Worm (Caenorhabditis elegans): ENCODE data around the gene C07H6.9.
"Not testable (repeated sequence)": the region's sequence is repeated elsewhere in the genome, so short reads cannot be mapped to it uniquely, and the experiment has no call there.

The C07H6.9 gene

DNA sequence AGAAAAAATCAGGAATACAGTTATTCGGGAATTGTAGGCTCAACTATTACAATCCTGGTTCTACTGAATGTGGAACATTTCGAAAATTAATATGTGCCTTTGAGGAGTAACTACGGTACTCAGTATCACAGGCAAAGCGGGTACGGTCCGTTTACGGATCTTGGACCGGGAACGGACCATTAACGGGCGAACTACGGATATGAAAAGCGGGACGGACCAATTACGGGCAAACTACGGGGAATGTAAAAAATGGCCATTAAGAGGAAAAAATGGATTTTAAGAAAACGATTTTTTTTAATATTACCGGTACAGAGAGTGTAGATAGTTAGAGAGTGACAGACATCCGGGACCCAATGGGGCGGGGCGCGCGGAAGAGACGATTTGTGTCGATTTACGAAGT is 30.3 kb downstream of the C07H6.9 start, which contains the start of gene H14A12.5:
TSS of gene H14A12.5 (minus strand) at position 101 of the 400 bp plus-strand sequence.
- not testable (repeated sequence) for TF ChIP-seq cog-1 (tag; optimal IDR thresholded peaks at IDR 0.05); ztf-29 (GFP tag; IDR thresholded peaks at IDR 0.05); ref-1 (GFP tag; conservative IDR thresholded peaks at IDR 0.05)

DNA sequence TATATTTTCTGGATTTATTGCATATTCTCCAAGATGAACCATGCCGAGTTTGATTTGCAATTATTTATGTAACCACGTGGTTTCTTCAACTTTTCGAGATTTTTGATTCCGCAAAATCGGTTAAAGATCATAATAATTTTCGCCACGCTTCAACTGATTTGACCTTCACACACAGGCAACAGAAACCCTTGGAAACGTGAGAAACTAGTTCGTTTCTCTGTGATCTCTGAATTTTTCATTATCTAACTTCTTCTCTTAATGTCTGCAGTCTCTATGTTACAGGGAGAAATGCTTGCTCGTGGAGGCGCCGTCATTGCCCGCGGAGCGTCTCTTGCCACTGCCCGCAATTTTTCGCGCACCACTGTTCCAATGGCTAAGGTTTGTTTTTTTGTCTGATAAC is 33.9 kb downstream of the C07H6.9 start, which contains the start of gene fum-1:
TSS of gene fum-1 (plus strand) at position 259 of the 400 bp plus-strand sequence.
- TF ChIP-seq cog-1 (tag; optimal IDR thresholded peaks at IDR 0.05), result peak; percentile 6
- TF ChIP-seq T22C8.4 (GFP tag; IDR thresholded peaks at IDR 0.05), result no peak
- no peak for TF ChIP-seq med-1 (GFP tag; optimal IDR thresholded peaks at IDR 0.05; ENCODE audit: insufficient read depth)
- no peak for TF ChIP-seq klf-2 (GFP tag; conservative IDR thresholded peaks at IDR 0.05)
- TF ChIP-seq ztf-23 (GFP tag; IDR thresholded peaks at IDR 0.05), result no peak
- no peak for TF ChIP-seq ztf-29 (GFP tag; IDR thresholded peaks at IDR 0.05)

DNA sequence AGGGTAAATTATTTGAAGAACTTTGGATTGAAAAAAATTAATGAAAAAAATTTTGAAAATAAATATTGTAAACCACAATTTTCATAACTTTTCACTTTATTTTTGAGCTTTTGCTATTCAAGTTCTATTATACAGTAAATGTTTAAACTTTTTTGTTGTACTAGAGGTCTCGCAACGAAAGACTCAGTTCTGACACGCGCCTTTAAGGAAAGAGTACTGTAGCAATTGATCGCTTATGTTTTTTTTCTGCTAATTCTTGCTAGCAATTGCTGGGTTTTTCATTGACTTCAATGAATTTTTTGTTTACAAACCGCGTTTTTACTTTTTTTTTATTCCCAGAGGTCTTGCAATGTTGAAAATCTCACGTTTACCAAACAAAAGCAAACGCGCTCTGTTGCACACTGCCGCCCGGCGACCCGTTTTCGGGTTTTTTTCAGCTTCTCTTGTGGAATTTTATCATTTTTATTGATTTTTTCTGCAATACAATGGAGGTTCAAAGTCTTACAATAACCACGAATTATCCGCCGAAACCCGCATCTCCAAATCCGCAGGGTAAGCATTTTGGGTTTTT is 35.7 kb downstream of the C07H6.9 start, which contains the start of gene H14A12.3:
TSS of gene H14A12.3 (plus strand) at position 360 of the 571 bp plus-strand sequence.
- TF ChIP-seq klf-2 (GFP tag; conservative IDR thresholded peaks at IDR 0.05) (no peak), T22C8.4 (GFP tag; IDR thresholded peaks at IDR 0.05) (no peak), ref-1 (GFP tag; conservative IDR thresholded peaks at IDR 0.05) (no peak), cog-1 (tag; optimal IDR thresholded peaks at IDR 0.05) (no peak), flt-1 (GFP tag; IDR thresholded peaks at IDR 0.05) (no peak)

DNA sequence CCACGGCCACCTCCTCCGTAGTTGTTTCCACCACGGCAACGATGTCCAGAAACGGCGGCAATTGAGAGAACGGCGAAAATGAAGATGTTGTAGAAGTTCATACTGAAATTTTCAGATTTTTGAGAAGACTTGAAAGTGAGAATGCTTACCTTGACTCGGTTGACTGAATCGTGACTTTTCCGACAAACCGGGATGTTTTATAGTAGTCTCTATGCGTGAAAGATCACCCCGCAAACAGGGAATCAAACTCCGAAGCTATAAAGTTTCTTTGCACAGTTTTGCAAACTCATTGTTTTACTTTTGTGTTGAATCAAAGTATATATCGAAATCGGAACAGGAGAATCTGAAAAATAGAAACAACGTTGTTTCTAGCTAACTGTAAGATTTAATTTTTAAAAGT is 37.0 kb downstream of the C07H6.9 start, which contains the start of gene fipr-20:
TSS of gene fipr-20 (minus strand) at position 101 of the 400 bp plus-strand sequence.
- no peak for TF ChIP-seq T22C8.4 (GFP tag; IDR thresholded peaks at IDR 0.05)
- no peak for TF ChIP-seq tab-1 (GFP tag; IDR thresholded peaks at IDR 0.05)
- no peak for TF ChIP-seq med-1 (GFP tag; optimal IDR thresholded peaks at IDR 0.05; ENCODE audit: insufficient read depth)
- no peak for TF ChIP-seq klf-2 (GFP tag; conservative IDR thresholded peaks at IDR 0.05)
- TF ChIP-seq cog-1 (tag; optimal IDR thresholded peaks at IDR 0.05), result no peak
- no peak for TF ChIP-seq flt-1 (GFP tag; IDR thresholded peaks at IDR 0.05)
- TF ChIP-seq ztf-29 (GFP tag; IDR thresholded peaks at IDR 0.05), result no peak
- no peak for TF ChIP-seq ztf-23 (GFP tag; IDR thresholded peaks at IDR 0.05)
- no peak for TF ChIP-seq ref-1 (GFP tag; conservative IDR thresholded peaks at IDR 0.05)

DNA sequence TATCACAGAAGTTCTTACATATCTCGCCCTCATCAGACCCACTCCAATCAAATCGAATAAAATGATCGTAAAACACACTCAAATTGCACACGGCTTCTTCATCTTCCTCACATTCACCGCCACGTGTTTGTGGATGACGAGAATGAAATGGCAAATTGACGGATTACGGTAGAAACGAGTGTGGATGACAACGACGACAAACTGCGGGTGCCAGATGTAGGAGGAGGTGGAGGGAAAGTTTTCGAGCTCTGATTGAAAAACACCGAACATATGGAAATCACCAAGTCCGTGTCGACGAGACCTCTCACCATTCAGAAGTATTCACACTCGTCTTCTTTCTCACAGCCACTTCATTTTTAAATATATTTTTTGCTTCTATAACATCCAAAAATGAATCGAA is 39.3 kb downstream of the C07H6.9 start, which contains the start of gene mls-1:
TSS of gene mls-1 (plus strand) at position 324 of the 400 bp plus-strand sequence.
- no peak for TF ChIP-seq med-1 (GFP tag; optimal IDR thresholded peaks at IDR 0.05; ENCODE audit: insufficient read depth)
- no peak for TF ChIP-seq tab-1 (GFP tag; IDR thresholded peaks at IDR 0.05)
- TF ChIP-seq klf-2 (GFP tag; conservative IDR thresholded peaks at IDR 0.05), result no peak
- no peak for TF ChIP-seq ztf-23 (GFP tag; IDR thresholded peaks at IDR 0.05)
- no peak for TF ChIP-seq T22C8.4 (GFP tag; IDR thresholded peaks at IDR 0.05)
- no peak for TF ChIP-seq ztf-29 (GFP tag; IDR thresholded peaks at IDR 0.05)
- no peak for TF ChIP-seq flt-1 (GFP tag; IDR thresholded peaks at IDR 0.05)
- TF ChIP-seq cog-1 (tag; optimal IDR thresholded peaks at IDR 0.05), result no peak
- no peak for TF ChIP-seq ref-1 (GFP tag; conservative IDR thresholded peaks at IDR 0.05)

DNA sequence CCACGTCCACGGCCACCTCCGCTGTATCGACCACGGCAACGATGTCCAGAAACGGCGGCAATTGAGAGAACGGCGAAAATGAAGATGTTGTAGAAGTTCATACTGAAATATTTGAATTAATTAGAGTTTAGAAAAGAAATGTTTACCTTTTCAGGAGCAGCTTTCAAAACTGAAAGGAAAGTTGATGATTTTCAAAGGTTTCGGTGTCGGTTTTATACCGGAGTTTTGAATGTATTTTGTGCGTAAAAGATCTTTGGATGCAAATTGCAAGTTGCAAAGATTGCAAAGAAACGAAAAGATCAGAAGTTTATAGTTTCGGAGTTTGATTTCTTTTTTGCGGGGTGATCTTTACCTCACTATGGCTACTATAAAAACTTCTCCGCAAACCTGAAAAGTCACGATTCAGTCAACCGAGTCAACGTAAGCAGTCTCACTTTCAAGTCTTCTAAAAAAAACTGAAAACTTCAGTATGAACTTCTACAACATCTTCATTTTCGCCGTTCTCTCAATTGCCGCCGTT is 40.4 kb downstream of the C07H6.9 start, which contains the start of the genes fipr-19 and fipr-18:
TSS of gene fipr-19 (minus strand) at position 101 of the 520 bp plus-strand sequence.
TSS of gene fipr-18 (plus strand) at position 470 of the 520 bp plus-strand sequence.
- TF ChIP-seq klf-2 (GFP tag; conservative IDR thresholded peaks at IDR 0.05) (no peak), flt-1 (GFP tag; IDR thresholded peaks at IDR 0.05) (no peak), med-1 (GFP tag; optimal IDR thresholded peaks at IDR 0.05; ENCODE audit: insufficient read depth) (no peak), tab-1 (GFP tag; IDR thresholded peaks at IDR 0.05) (no peak), T22C8.4 (GFP tag; IDR thresholded peaks at IDR 0.05) (no peak), cog-1 (tag; optimal IDR thresholded peaks at IDR 0.05) (no peak), ztf-23 (GFP tag; IDR thresholded peaks at IDR 0.05) (no peak), ztf-29 (GFP tag; IDR thresholded peaks at IDR 0.05) (no peak), ref-1 (GFP tag; conservative IDR thresholded peaks at IDR 0.05) (no peak)

DNA sequence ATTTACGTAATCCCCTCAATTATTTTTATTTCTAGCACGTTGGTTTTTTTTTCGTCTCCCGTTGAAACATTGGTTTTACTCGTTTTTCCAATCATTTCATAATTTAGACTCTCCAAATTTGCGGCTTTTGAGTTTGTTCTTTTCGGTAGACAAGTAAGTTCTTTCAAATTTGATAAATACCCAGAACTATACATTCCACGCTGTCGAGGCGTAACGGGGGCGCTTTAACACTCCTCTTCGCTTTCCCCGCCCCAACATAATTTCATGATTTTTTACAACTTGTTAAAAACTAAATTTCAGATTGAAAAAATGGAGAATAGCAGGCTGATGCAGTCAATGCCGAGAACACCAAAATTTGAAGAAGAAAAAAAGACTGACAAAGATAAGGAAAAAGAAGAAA is 42.6 kb downstream of the C07H6.9 start, which contains the start of gene Y69F12A.1:
TSS of gene Y69F12A.1 (plus strand) at position 301 of the 400 bp plus-strand sequence.
- TF ChIP-seq flt-1 (GFP tag; IDR thresholded peaks at IDR 0.05) (no peak), klf-2 (GFP tag; conservative IDR thresholded peaks at IDR 0.05) (no peak), med-1 (GFP tag; optimal IDR thresholded peaks at IDR 0.05; ENCODE audit: insufficient read depth) (no peak), cog-1 (tag; optimal IDR thresholded peaks at IDR 0.05) (no peak), ztf-23 (GFP tag; IDR thresholded peaks at IDR 0.05) (no peak), T22C8.4 (GFP tag; IDR thresholded peaks at IDR 0.05) (no peak), ref-1 (GFP tag; conservative IDR thresholded peaks at IDR 0.05) (no peak), tab-1 (GFP tag; IDR thresholded peaks at IDR 0.05) (no peak)

DNA sequence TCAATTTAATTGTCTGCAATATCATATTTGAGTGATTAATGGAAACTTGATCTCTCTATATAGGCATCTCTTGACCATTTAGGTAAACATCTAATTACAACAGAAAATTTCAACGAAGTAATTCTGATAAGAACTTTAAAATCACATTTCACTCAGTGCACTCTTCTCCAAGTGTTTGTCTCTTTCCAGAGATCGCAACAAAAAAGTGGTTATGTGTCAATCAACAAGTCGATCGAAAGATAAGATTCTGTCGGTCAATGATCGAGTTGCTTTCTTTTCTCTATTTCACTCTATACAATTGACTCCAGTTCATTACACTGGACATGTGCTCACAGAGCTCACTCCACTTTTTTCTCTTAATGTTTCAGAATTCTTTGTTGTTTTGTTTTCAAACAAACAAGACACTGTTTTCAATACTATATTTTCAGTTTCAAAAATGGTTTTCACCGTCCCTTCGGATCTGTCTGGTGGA is 45.6 kb downstream of the C07H6.9 start, which contains the start of gene alh-12:
TSS of gene alh-12 (plus strand) at position 422 of the 472 bp plus-strand sequence.
- TF ChIP-seq ztf-29 (GFP tag; IDR thresholded peaks at IDR 0.05) (no peak), flt-1 (GFP tag; IDR thresholded peaks at IDR 0.05) (no peak), ref-1 (GFP tag; conservative IDR thresholded peaks at IDR 0.05) (no peak), cog-1 (tag; optimal IDR thresholded peaks at IDR 0.05) (no peak), klf-2 (GFP tag; conservative IDR thresholded peaks at IDR 0.05) (no peak), T22C8.4 (GFP tag; IDR thresholded peaks at IDR 0.05) (no peak), med-1 (GFP tag; optimal IDR thresholded peaks at IDR 0.05; ENCODE audit: insufficient read depth) (no peak), ztf-23 (GFP tag; IDR thresholded peaks at IDR 0.05) (no peak), tab-1 (GFP tag; IDR thresholded peaks at IDR 0.05) (no peak)
